Fruit fly (Drosophila melanogaster): ENCODE data around the gene CG34177.

Gene CG34177

dm6 chr2L:4458119-4459056, 24.7 kb downstream of the CG34177 start, which contains the start of gene RpL27A (continued):
- peak; percentile 66 for TF ChIP-seq disco-r (GFP tag; optimal IDR thresholded peaks at IDR 0.05)
- TF ChIP-seq CG32772 (GFP tag; IDR thresholded peaks at IDR 0.05): peak; percentile 61
- peak; percentile 71 for TF ChIP-seq CG13287 (GFP tag; IDR thresholded peaks at IDR 0.05; ENCODE audit: partially characterized antibody)
- peak; percentile 83 for TF ChIP-seq CG18599 (GFP tag; optimal IDR thresholded peaks at IDR 0.05)
- TF ChIP-seq C15 (GFP tag; IDR thresholded peaks at IDR 0.05): 0 out of 3 replicates have a peak, but pooled peaks have one; percentile 68
- peak; percentile 88 for TF ChIP-seq onecut (GFP tag; IDR thresholded peaks at IDR 0.05)
- peak; percentile 69 for TF ChIP-seq Usf (GFP tag; optimal IDR thresholded peaks at IDR 0.05)
- no peak for TF ChIP-seq bowl (GFP tag; IDR thresholded peaks at IDR 0.05)
- peak; percentile 16 for TF ChIP-seq Sin3A (optimal IDR thresholded peaks at IDR 0.05)
- TF ChIP-seq lbe (GFP tag; optimal IDR thresholded peaks at IDR 0.05): peak; percentile 63
- TF ChIP-seq MESR4 (GFP tag; optimal IDR thresholded peaks at IDR 0.05): peak; percentile 100
- TF ChIP-seq CG4328 (GFP tag; optimal IDR thresholded peaks at IDR 0.05): peak; percentile 77
- TF ChIP-seq CG10654 (GFP tag; optimal IDR thresholded peaks at IDR 0.05): peak; percentile 34
- TF ChIP-seq D19B (GFP tag; optimal IDR thresholded peaks at IDR 0.05): peak; percentile 47
- peak; percentile 90 for TF ChIP-seq CG10431 (GFP tag; optimal IDR thresholded peaks at IDR 0.05)
- TF ChIP-seq sisA (GFP tag; IDR thresholded peaks at IDR 0.05): peak; percentile 54; the same call in 1 of the 2 replicates
- peak; percentile 43 for TF ChIP-seq CG8359 (GFP tag; optimal IDR thresholded peaks at IDR 0.05; ENCODE audit: borderline replicate concordance)
- TF ChIP-seq ro (GFP tag; IDR thresholded peaks at IDR 0.05): peak; percentile 65
- peak; percentile 28 for TF ChIP-seq CG3065 (GFP tag; optimal IDR thresholded peaks at IDR 0.05)
- TF ChIP-seq caup (GFP tag; optimal IDR thresholded peaks at IDR 0.05; ENCODE audit: severe bottlenecking): peak; percentile 94
- peak; percentile 70 for TF ChIP-seq HLH3B (GFP tag; IDR thresholded peaks at IDR 0.05)
- TF ChIP-seq CG9437 (GFP tag; optimal IDR thresholded peaks at IDR 0.05): peak; percentile 59
- TF ChIP-seq CG4282 (GFP tag; optimal IDR thresholded peaks at IDR 0.05): no peak
- TF ChIP-seq CG34422 (GFP tag; IDR thresholded peaks at IDR 0.05): peak; percentile 81; the same call in 2 of the 3 replicates
- peak; percentile 32 for TF ChIP-seq ind (GFP tag; optimal IDR thresholded peaks at IDR 0.05)
- peak; percentile 55 for TF ChIP-seq CG5180 (GFP tag; optimal IDR thresholded peaks at IDR 0.05)
- TF ChIP-seq ATbp (GFP tag; optimal IDR thresholded peaks at IDR 0.05): peak; percentile 79
- TF ChIP-seq CG16815 (GFP tag; optimal IDR thresholded peaks at IDR 0.05): peak; percentile 47
- TF ChIP-seq ranshi (GFP tag; IDR thresholded peaks at IDR 0.05): peak; percentile 73
- TF ChIP-seq schlank (tag; optimal IDR thresholded peaks at IDR 0.05): peak; percentile 84
- peak; percentile 70 for TF ChIP-seq pita (GFP tag; optimal IDR thresholded peaks at IDR 0.05)
- peak; percentile 36 for TF ChIP-seq bab2 (GFP tag; optimal IDR thresholded peaks at IDR 0.05)
- TF ChIP-seq Nf-YB (GFP tag; optimal IDR thresholded peaks at IDR 0.05): peak; percentile 57
- TF ChIP-seq tup (GFP tag; optimal IDR thresholded peaks at IDR 0.05): no peak
- TF ChIP-seq CG12219 (GFP tag; optimal IDR thresholded peaks at IDR 0.05): peak; percentile 79
- peak; percentile 65 for TF ChIP-seq D19A (tag; optimal IDR thresholded peaks at IDR 0.05)
- peak; percentile 84 for TF ChIP-seq CG12391 (tag; optimal IDR thresholded peaks at IDR 0.05)
- TF ChIP-seq al (GFP tag; IDR thresholded peaks at IDR 0.05): peak; percentile 71
- TF ChIP-seq Max (GFP tag; optimal IDR thresholded peaks at IDR 0.05): peak; percentile 75
- peak; percentile 62 for TF ChIP-seq CG18764 (GFP tag; optimal IDR thresholded peaks at IDR 0.05)
- peak; percentile 42 for TF ChIP-seq en (GFP tag; optimal IDR thresholded peaks at IDR 0.05)
- TF ChIP-seq CG7786 (GFP tag; optimal IDR thresholded peaks at IDR 0.05): peak; percentile 40
- TF ChIP-seq CG13624 (GFP tag; optimal IDR thresholded peaks at IDR 0.05): peak; percentile 48
- TF ChIP-seq CG6683 (GFP tag; optimal IDR thresholded peaks at IDR 0.05): peak; percentile 20
- peak; percentile 73 for TF ChIP-seq CG5953 (GFP tag; IDR thresholded peaks at IDR 0.05)
- TF ChIP-seq Lhr (GFP tag; optimal IDR thresholded peaks at IDR 0.05): peak; percentile 70
- peak; percentile 56; the same call in 1 of the 2 replicates for TF ChIP-seq sim (GFP tag; IDR thresholded peaks at IDR 0.05)
- TF ChIP-seq CG18011 (GFP tag; optimal IDR thresholded peaks at IDR 0.05): peak; percentile 67

Data from whole organism, embryonic.